Fruit fly (Drosophila melanogaster): Measurements from ENCODE around the gene CG32086.

The CG32086 gene

DNA sequence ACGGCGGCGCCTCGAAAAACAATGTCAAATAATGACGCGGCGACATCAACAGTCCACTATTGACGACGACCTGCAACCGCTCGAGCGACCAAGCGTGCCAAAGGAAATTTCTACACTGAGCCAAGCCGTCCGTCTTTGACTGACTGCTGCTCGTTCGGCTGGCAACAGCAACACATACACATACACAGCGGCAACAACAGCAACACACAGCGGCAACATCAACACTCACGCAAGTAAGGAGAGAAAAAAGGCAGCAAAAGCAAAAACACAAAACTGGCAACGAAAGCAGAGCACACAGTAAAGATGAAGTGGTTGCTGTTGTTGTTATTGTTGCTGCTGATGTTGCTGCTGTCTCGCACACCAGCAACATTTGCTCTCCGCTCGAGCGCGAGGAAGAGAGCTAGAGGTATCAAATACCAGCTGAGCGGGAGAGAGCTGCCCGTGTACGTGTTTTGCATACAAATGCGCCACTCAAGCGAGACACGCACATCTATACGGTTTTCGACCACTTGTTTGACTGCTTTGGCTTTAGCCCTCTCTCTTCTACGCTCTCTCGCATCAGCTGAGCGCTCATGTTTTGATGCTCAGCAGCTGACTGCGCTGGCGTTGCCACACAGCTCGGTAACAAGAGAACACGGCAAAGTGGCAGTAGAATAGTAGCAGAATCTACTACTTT is 30.7 kb downstream of the CG32086 start (continued):
- TF ChIP-seq CG17359 (tag; optimal IDR thresholded peaks at IDR 0.05) = peak; percentile 44
- TF ChIP-seq CG31441 (GFP tag; IDR thresholded peaks at IDR 0.05) = no peak; the same call in 1 of the 2 replicates
- TF ChIP-seq kah (GFP tag; optimal IDR thresholded peaks at IDR 0.05) = peak; percentile 100
- no peak for TF ChIP-seq Max (GFP tag; optimal IDR thresholded peaks at IDR 0.05)
- no peak for TF ChIP-seq CG14860 (GFP tag; IDR thresholded peaks at IDR 0.05; ENCODE audit: partially characterized antibody)
- peak; percentile 40; the same call in 1 of the 3 replicates for TF ChIP-seq Opbp (GFP tag; IDR thresholded peaks at IDR 0.05; ENCODE audit: partially characterized antibody)
- peak; percentile 95 for TF ChIP-seq zen2 (GFP tag; IDR thresholded peaks at IDR 0.05; ENCODE audit: partially characterized antibody)
- TF ChIP-seq jing (GFP tag; optimal IDR thresholded peaks at IDR 0.05) = no peak
- 0 out of 2 replicates have a peak, but pooled peaks have one; percentile 48 for TF ChIP-seq Atf6 (GFP tag; IDR thresholded peaks at IDR 0.05)
- TF ChIP-seq vnd (GFP tag; IDR thresholded peaks at IDR 0.05; ENCODE audit: partially characterized antibody) = no peak
- no peak for TF ChIP-seq Chrac-16 (GFP tag; optimal IDR thresholded peaks at IDR 0.05)
- TF ChIP-seq CG4854 (GFP tag; optimal IDR thresholded peaks at IDR 0.05) = no peak
- no peak for TF ChIP-seq CkIIα-i1 (GFP tag; IDR thresholded peaks at IDR 0.05)
- 0 out of 2 replicates have a peak, but pooled peaks have one; percentile 17 for TF ChIP-seq CG11696 (GFP tag; IDR thresholded peaks at IDR 0.05)
- TF ChIP-seq pum (GFP tag; optimal IDR thresholded peaks at IDR 0.05) = no peak
- peak; percentile 78 for TF ChIP-seq CG34376 (GFP tag; optimal IDR thresholded peaks at IDR 0.05)
- TF ChIP-seq dpn (GFP tag; optimal IDR thresholded peaks at IDR 0.05) = peak in 1 of 2 experiments; percentile 10
- peak; percentile 80 for TF ChIP-seq hbn (GFP tag; IDR thresholded peaks at IDR 0.05; ENCODE audit: partially characterized antibody)
- TF ChIP-seq eve (GFP tag; optimal IDR thresholded peaks at IDR 0.05) = no peak
- peak; percentile 82 for TF ChIP-seq Dll (GFP tag; IDR thresholded peaks at IDR 0.05; ENCODE audit: partially characterized antibody)
- TF ChIP-seq CG13287 (GFP tag; IDR thresholded peaks at IDR 0.05; ENCODE audit: partially characterized antibody) = peak; percentile 80
- TF ChIP-seq HmgD (GFP tag; optimal IDR thresholded peaks at IDR 0.05) = peak; percentile 20
- no peak for TF ChIP-seq CG4617 (GFP tag; optimal IDR thresholded peaks at IDR 0.05; ENCODE audit: borderline replicate concordance)
- no peak for TF ChIP-seq disco-r (GFP tag; optimal IDR thresholded peaks at IDR 0.05)
- peak; percentile 28 for TF ChIP-seq pzg (GFP tag; optimal IDR thresholded peaks at IDR 0.05)
- no peak for TF ChIP-seq CG4328 (GFP tag; optimal IDR thresholded peaks at IDR 0.05)
- TF ChIP-seq CG3407 (GFP tag; optimal IDR thresholded peaks at IDR 0.05) = peak; percentile 1
- TF ChIP-seq pros (GFP tag; optimal IDR thresholded peaks at IDR 0.05) = peak; percentile 90
- TF ChIP-seq Hr3 (GFP tag; optimal IDR thresholded peaks at IDR 0.05) = no peak
- TF ChIP-seq ash1 (GFP tag; optimal IDR thresholded peaks at IDR 0.05) = peak; percentile 17
- peak; percentile 18 for TF ChIP-seq Tbp (GFP tag; optimal IDR thresholded peaks at IDR 0.05)
- no peak for TF ChIP-seq Asciz (GFP tag; optimal IDR thresholded peaks at IDR 0.05)
- peak; percentile 39 for TF ChIP-seq CG6683 (GFP tag; optimal IDR thresholded peaks at IDR 0.05)
- TF ChIP-seq Hsf (GFP tag; optimal IDR thresholded peaks at IDR 0.05) = no peak
- TF ChIP-seq CG11456 (GFP tag; IDR thresholded peaks at IDR 0.05) = peak; percentile 56; the same call in 2 of the 3 replicates
- TF ChIP-seq cg (GFP tag; optimal IDR thresholded peaks at IDR 0.05) = peak; percentile 100
- TF ChIP-seq CG12659 (GFP tag; optimal IDR thresholded peaks at IDR 0.05) = peak; percentile 5
- no peak for TF ChIP-seq Atf3 (GFP tag; optimal IDR thresholded peaks at IDR 0.05)
- TF ChIP-seq CG1529 (GFP tag; optimal IDR thresholded peaks at IDR 0.05) = peak; percentile 32
- no peak for TF ChIP-seq hkb (optimal IDR thresholded peaks at IDR 0.05)
- TF ChIP-seq hkb (GFP tag; IDR thresholded peaks at IDR 0.05) = no peak; the same call in 1 of the 2 replicates
- peak; percentile 47 for TF ChIP-seq Nf-YB (GFP tag; optimal IDR thresholded peaks at IDR 0.05)
- TF ChIP-seq CG2712 (tag; optimal IDR thresholded peaks at IDR 0.05) = peak; percentile 34
- TF ChIP-seq B-H2 (GFP tag; optimal IDR thresholded peaks at IDR 0.05) = no peak
- TF ChIP-seq gro (GFP tag; optimal IDR thresholded peaks at IDR 0.05) = no peak
- TF ChIP-seq chm (GFP tag; IDR thresholded peaks at IDR 0.05) = peak; percentile 77
- peak; percentile 47 for TF ChIP-seq stwl (tag; optimal IDR thresholded peaks at IDR 0.05)
- TF ChIP-seq Usf (GFP tag; optimal IDR thresholded peaks at IDR 0.05) = no peak
- TF ChIP-seq tio (GFP tag; optimal IDR thresholded peaks at IDR 0.05) = no peak
